Fruit fly (Drosophila melanogaster) whole organism, embryonic: ENCODE measurements around the gene Svil.

Source experiments
- Abd-B ChIP-seq: fragments of 200-800 bp; sonication (Bioruptor generic); optimal IDR thresholded peaks from 2 replicates; lab custom pipeline; 2018; ENCODE audit warnings: missing biosample characterization, mild to moderate bottlenecking, missing genetic modification characterization, moderate library complexity
- Adf1 ChIP-seq: fragments of 200-800 bp; sonication (Bioruptor generic); IDR thresholded peaks from 2 replicates; pipeline ENCODE4 v1.3.6; 2022; ENCODE audit warnings: missing biosample characterization, missing genetic modification characterization
- Blimp-1 ChIP-seq: fragments of 200-800 bp; sonication (Bioruptor generic); optimal IDR thresholded peaks from 3 replicates; lab custom pipeline; 2018; ENCODE audit warnings: missing biosample characterization, missing genetic modification characterization, mild to moderate bottlenecking, moderate library complexity, missing genetic modification reagents
- C15 ChIP-seq: fragments of 200-800 bp; sonication (Bioruptor generic); IDR thresholded peaks from 3 replicates; pipeline ENCODE4 v1.3.6; 2022; ENCODE audit warnings: missing biosample characterization, missing genetic modification characterization
- CG10979 ChIP-seq: fragments of 200-800 bp; sonication (Bioruptor generic); optimal IDR thresholded peaks from 2 replicates; lab custom pipeline; 2018; ENCODE audit warnings: missing biosample characterization, mild to moderate bottlenecking, missing genetic modification characterization, moderate library complexity
- CG15696 ChIP-seq: fragments of 200-800 bp; sonication (Bioruptor generic); optimal IDR thresholded peaks from 2 replicates; lab custom pipeline; 2019; ENCODE audit warnings: missing biosample characterization, mild to moderate bottlenecking, missing genetic modification characterization, moderate library complexity
- CG16863 ChIP-seq: fragments of 200-800 bp; sonication (Bioruptor generic); optimal IDR thresholded peaks from 3 replicates; lab custom pipeline; 2016; ENCODE audit warnings: missing biosample characterization, missing genetic modification characterization
- CG17385 ChIP-seq: fragments of 200-800 bp; sonication (Bioruptor generic); optimal IDR thresholded peaks from 3 replicates; lab custom pipeline; 2018; ENCODE audit warnings: missing biosample characterization, mild to moderate bottlenecking, missing genetic modification characterization
- CG3065 ChIP-seq: fragments of 200-800 bp; sonication (Bioruptor generic); optimal IDR thresholded peaks from 2 replicates; lab custom pipeline; 2016; ENCODE audit warnings: missing biosample characterization, missing genetic modification characterization
- CG3281 ChIP-seq: fragments of 200-800 bp; sonication (Bioruptor generic); optimal IDR thresholded peaks from 3 replicates; lab custom pipeline; 2017; ENCODE audit warnings: missing biosample characterization, mild to moderate bottlenecking, missing genetic modification characterization
- CG33557 ChIP-seq: fragments of 200-800 bp; sonication (Bioruptor generic); optimal IDR thresholded peaks from 2 replicates; lab custom pipeline; 2019; ENCODE audit warnings: missing biosample characterization, mild to moderate bottlenecking, missing genetic modification characterization, moderate library complexity
- CG42726 ChIP-seq: fragments of 200-800 bp; sonication (Bioruptor generic); IDR thresholded peaks from 2 replicates; pipeline ENCODE4 v1.3.6; 2022; ENCODE audit warnings: missing biosample characterization, missing genetic modification characterization; ENCODE audit not compliant: partially characterized antibody
- CG4360 ChIP-seq: fragments of 200-800 bp; sonication (Bioruptor generic); IDR thresholded peaks from 2 replicates; pipeline ENCODE4 v1.3.6; 2022; ENCODE audit warnings: missing biosample characterization, missing genetic modification characterization
- CG5180 ChIP-seq: fragments of 200-800 bp; sonication (Bioruptor generic); optimal IDR thresholded peaks from 3 replicates; lab custom pipeline; 2017; ENCODE audit warnings: missing biosample characterization, missing genetic modification characterization, mild to moderate bottlenecking, moderate library complexity, missing genetic modification reagents
- CG6175 ChIP-seq: fragments of 200-800 bp; sonication (Bioruptor generic); IDR thresholded peaks from 3 replicates; pipeline ENCODE4 v1.3.6; 2022; ENCODE audit warnings: missing biosample characterization, missing genetic modification characterization
- CG7556 ChIP-seq: fragments of 200-800 bp; sonication (Bioruptor generic); optimal IDR thresholded peaks from 2 replicates; lab custom pipeline; 2017; ENCODE audit warnings: missing biosample characterization, mild to moderate bottlenecking, missing genetic modification characterization
- CG8290 ChIP-seq, 3 experiments: fragments of 200-800 bp; sonication (Bioruptor generic); optimal IDR thresholded peaks; 2 replicates each; lab custom pipeline; 2016 to 2019; ENCODE audit warnings: missing biosample characterization in 3 of 3, missing genetic modification characterization in 3 of 3, mild to moderate bottlenecking in 2 of 3, moderate library complexity in 1 of 3
- CG9609 ChIP-seq: fragments of 200-800 bp; sonication (Bioruptor generic); optimal IDR thresholded peaks from 3 replicates; lab custom pipeline; 2016; ENCODE audit warnings: missing biosample characterization, missing genetic modification characterization
- CoRest ChIP-seq: fragments of 200-800 bp; sonication (Bioruptor generic); optimal IDR thresholded peaks from 3 replicates; lab custom pipeline; 2018; ENCODE audit warnings: missing biosample characterization, mild to moderate bottlenecking, missing genetic modification characterization, moderate library complexity
- GATAe ChIP-seq: fragments of 200-800 bp; sonication (Bioruptor generic); conservative IDR thresholded peaks from 2 replicates; pipeline ENCODE4 v1.3.6; 2022; ENCODE audit warnings: missing biosample characterization, missing genetic modification characterization
- HmgD ChIP-seq: fragments of 200-800 bp; sonication (Bioruptor generic); optimal IDR thresholded peaks from 3 replicates; lab custom pipeline; 2016; ENCODE audit warnings: missing biosample characterization, missing genetic modification characterization
- HmgZ ChIP-seq: fragments of 200-800 bp; sonication (Bioruptor generic); optimal IDR thresholded peaks from 2 replicates; lab custom pipeline; 2018; ENCODE audit warnings: missing biosample characterization, mild to moderate bottlenecking, missing genetic modification characterization
- Hr3 ChIP-seq: fragments of 200-800 bp; sonication (Bioruptor generic); optimal IDR thresholded peaks from 3 replicates; lab custom pipeline; 2016; ENCODE audit warnings: missing biosample characterization, missing genetic modification characterization
- Kr ChIP-seq: fragments of 200-800 bp; sonication (Bioruptor generic); optimal IDR thresholded peaks from 2 replicates; lab custom pipeline; 2017; ENCODE audit warnings: missing biosample characterization, mild to moderate bottlenecking, missing genetic modification characterization
- Lpt ChIP-seq: fragments of >200 bp; optimal IDR thresholded peaks from 2 replicates; lab custom pipeline; 2018; ENCODE audit warnings: missing biosample characterization, missing genetic modification characterization
- Mrtf ChIP-seq: fragments of 200-800 bp; sonication (Bioruptor generic); IDR thresholded peaks from 3 replicates; pipeline ENCODE4 v1.3.6; 2022; ENCODE audit warnings: missing biosample characterization, missing genetic modification characterization
- NC2α ChIP-seq: fragments of 200-800 bp; sonication (Bioruptor generic); optimal IDR thresholded peaks from 2 replicates; lab custom pipeline; 2016; ENCODE audit warnings: missing biosample characterization, missing genetic modification characterization
- Opbp ChIP-seq: fragments of 200-800 bp; sonication (Bioruptor generic); IDR thresholded peaks from 3 replicates; pipeline ENCODE4 v1.3.6; 2022; ENCODE audit warnings: missing biosample characterization, missing genetic modification characterization; ENCODE audit not compliant: partially characterized antibody
- Tbp ChIP-seq: fragments of >200 bp; optimal IDR thresholded peaks from 2 replicates; lab custom pipeline; 2018; ENCODE audit warnings: missing biosample characterization, missing genetic modification characterization
- ash1 ChIP-seq: fragments of 200-800 bp; sonication (Bioruptor generic); optimal IDR thresholded peaks from 2 replicates; lab custom pipeline; 2018; ENCODE audit warnings: missing biosample characterization, mild to moderate bottlenecking, missing genetic modification characterization
- bigmax ChIP-seq: fragments of 200-800 bp; sonication (Bioruptor generic); optimal IDR thresholded peaks from 2 replicates; lab custom pipeline; 2018; ENCODE audit warnings: missing biosample characterization, mild to moderate bottlenecking, missing genetic modification characterization
- bowl ChIP-seq: fragments of 200-800 bp; sonication (Bioruptor generic); IDR thresholded peaks from 2 replicates; pipeline ENCODE4 v1.3.6; 2022; ENCODE audit warnings: missing biosample characterization, missing genetic modification characterization
- br ChIP-seq: fragments of >200 bp; optimal IDR thresholded peaks from 2 replicates; lab custom pipeline; 2017
- chif ChIP-seq, 2 experiments: fragments of 200-800 bp; sonication (Bioruptor generic); optimal IDR thresholded peaks; 3 replicates each; lab custom pipeline; 2016; ENCODE audit warnings: missing biosample characterization in 2 of 2, missing genetic modification characterization in 2 of 2
- crol ChIP-seq: fragments of 200-800 bp; sonication (Bioruptor generic); IDR thresholded peaks from 2 replicates; pipeline ENCODE4 v1.3.6; 2022; ENCODE audit warnings: missing biosample characterization, missing genetic modification characterization
- crp ChIP-seq, 2 experiments: fragments of 200-800 bp; sonication (Bioruptor generic); optimal IDR thresholded peaks; 2 replicates in 1 of 2; 3 replicates in 1 of 2; lab custom pipeline; 2017; ENCODE audit warnings: missing biosample characterization in 2 of 2, missing genetic modification characterization in 2 of 2, mild to moderate bottlenecking in 1 of 2, moderate library complexity in 1 of 2
- dmrt99B ChIP-seq: fragments of 200-800 bp; sonication (Bioruptor generic); optimal IDR thresholded peaks from 2 replicates; lab custom pipeline; 2018; ENCODE audit warnings: missing biosample characterization, mild to moderate bottlenecking, missing genetic modification characterization, moderate library complexity
- gem ChIP-seq: fragments of 200-800 bp; sonication (Bioruptor generic); optimal IDR thresholded peaks from 2 replicates; lab custom pipeline; 2019; ENCODE audit warnings: missing biosample characterization, mild to moderate bottlenecking, missing genetic modification characterization, moderate library complexity
- ind ChIP-seq: fragments of 200-800 bp; sonication (Bioruptor generic); optimal IDR thresholded peaks from 3 replicates; lab custom pipeline; 2016; ENCODE audit warnings: missing biosample characterization, missing genetic modification characterization
- ken ChIP-seq: fragments of 200-800 bp; sonication (Bioruptor generic); IDR thresholded peaks from 3 replicates; pipeline ENCODE4 v1.3.6; 2022; ENCODE audit warnings: missing biosample characterization, missing genetic modification characterization
- lilli ChIP-seq: fragments of 200-800 bp; sonication (Bioruptor generic); optimal IDR thresholded peaks from 3 replicates; lab custom pipeline; 2016; ENCODE audit warnings: missing biosample characterization, missing genetic modification characterization
- org-1 ChIP-seq: fragments of 200-800 bp; sonication (Bioruptor generic); optimal IDR thresholded peaks from 2 replicates; lab custom pipeline; 2017; ENCODE audit warnings: missing biosample characterization, missing genetic modification characterization
- prd ChIP-seq, 3 experiments: fragments of >200 bp in 2 of 3; fragments of 200-800 bp in 1 of 3; sonication (Bioruptor generic) in 1 of 3; optimal IDR thresholded peaks in 2 of 3; IDR thresholded peaks in 1 of 3; 2 replicates in 2 of 3; 3 replicates in 1 of 3; pipeline versions ENCODE4 v1.3.6 to Lab custom; 2017 to 2022; ENCODE audit warnings: missing biosample characterization in 1 of 3, missing genetic modification characterization in 1 of 3
- sd ChIP-seq: fragments of 200-800 bp; sonication (Bioruptor generic); optimal IDR thresholded peaks from 3 replicates; lab custom pipeline; 2018; ENCODE audit warnings: missing biosample characterization, mild to moderate bottlenecking, missing genetic modification characterization, moderate library complexity
- sqz ChIP-seq: fragments of 200-800 bp; sonication (Bioruptor generic); optimal IDR thresholded peaks from 3 replicates; lab custom pipeline; 2018; ENCODE audit warnings: missing biosample characterization, mild to moderate bottlenecking, missing genetic modification characterization
- tx ChIP-seq: fragments of 200-800 bp; sonication (Bioruptor generic); optimal IDR thresholded peaks from 2 replicates; lab custom pipeline; 2016; ENCODE audit warnings: missing biosample characterization, missing genetic modification characterization
- zen2 ChIP-seq: fragments of 200-800 bp; sonication (Bioruptor generic); IDR thresholded peaks from 3 replicates; pipeline ENCODE4 v1.3.6; 2022; ENCODE audit warnings: missing biosample characterization, missing genetic modification characterization; ENCODE audit not compliant: partially characterized antibody
- zfh2 ChIP-seq: fragments of 200-800 bp; sonication (Bioruptor generic); optimal IDR thresholded peaks from 2 replicates; lab custom pipeline; 2016; ENCODE audit warnings: missing biosample characterization, missing genetic modification characterization

The Svil gene

dm6 chr3L:2531386-2532176 lies 154.1 kb downstream of the Svil start (continued):
- TF ChIP-seq crol (GFP tag; lab: Robert Waterston, UW) (no peak), tx (GFP tag; lab: Kevin White, UChicago) (peak; percentile 11), Opbp (GFP tag; lab: Robert Waterston, UW) (peak; percentile 37; the same call in 1 of the 3 replicates), prd (optimal IDR thresholded peaks at IDR 0.05; lab: Kevin White, UChicago) (no peak), prd (GFP tag; IDR thresholded peaks at IDR 0.05; lab: Robert Waterston, UW) (peak; percentile 78), gem (tag; lab: Kevin White, UChicago) (peak; percentile 58), bigmax (GFP tag; lab: Kevin White, UChicago) (no peak), ind (GFP tag; lab: Kevin White, UChicago) (peak; percentile 72), C15 (GFP tag; lab: Robert Waterston, UW) (peak; percentile 58; the same call in 1 of the 3 replicates), zen2 (GFP tag; lab: Robert Waterston, UW) (no peak), CG3281 (peak; percentile 72), CG33557 (peak; percentile 88), HmgZ (tag; lab: Kevin White, UChicago) (peak; percentile 80), CoRest (tag; lab: Kevin White, UChicago) (peak; percentile 60), CG5180 (GFP tag; lab: Kevin White, UChicago) (peak; percentile 51), Kr (GFP tag; lab: Kevin White, UChicago) (peak; percentile 89), bowl (peak; percentile 56; the same call in 1 of the 2 replicates), sd (no peak), Hr3 (peak; percentile 35), ash1 (GFP tag; lab: Kevin White, UChicago) (no peak), chif (GFP tag; optimal IDR thresholded peaks at IDR 0.05; lab: Kevin White, UChicago) (peak; percentile 29 to 70), Lpt (GFP tag; lab: Kevin White, UChicago) (no peak), CG42726 (peak; percentile 80), zfh2 (GFP tag; lab: Kevin White, UChicago) (peak; percentile 37), Tbp (GFP tag; lab: Kevin White, UChicago) (no peak), org-1 (GFP tag; lab: Kevin White, UChicago) (peak; percentile 34), Abd-B (GFP tag; lab: Kevin White, UChicago) (peak; percentile 44), CG10979 (tag; lab: Kevin White, UChicago) (peak; percentile 63), Adf1 (peak; percentile 10), CG4360 (GFP tag; lab: Robert Waterston, UW) (no peak; the same call in 1 of the 2 replicates), CG6175 (peak; percentile 54; the same call in 1 of the 3 replicates), NC2α (no peak), CG16863 (GFP tag; lab: Kevin White, UChicago) (no peak), ken (GFP tag; lab: Robert Waterston, UW) (peak; percentile 77), crp (GFP tag; optimal IDR thresholded peaks at IDR 0.05; lab: Kevin White, UChicago) (peak in 1 of 2 experiments; percentile 31), CG3065 (peak; percentile 68), CG9609 (GFP tag; lab: Kevin White, UChicago) (peak; percentile 56), br (lab: Kevin White, UChicago) (no peak), sqz (peak; percentile 66), HmgD (GFP tag; lab: Kevin White, UChicago) (peak; percentile 88), GATAe (GFP tag; lab: Robert Waterston, UW) (no peak), CG17385 (GFP tag; lab: Kevin White, UChicago) (peak; percentile 68), CG15696 (tag; lab: Kevin White, UChicago) (peak; percentile 73), Mrtf (GFP tag; lab: Robert Waterston, UW) (peak; percentile 77), dmrt99B (peak; percentile 61), lilli (GFP tag; lab: Kevin White, UChicago) (peak; percentile 75), CG8290 (GFP tag; optimal IDR thresholded peaks at IDR 0.05; lab: Kevin White, UChicago) (peak; percentile 84), CG8290 (tag; optimal IDR thresholded peaks at IDR 0.05; lab: Kevin White, UChicago) (peak; percentile 67 to 91), Blimp-1 (GFP tag; lab: Kevin White, UChicago) (peak; percentile 81), CG7556 (GFP tag; lab: Kevin White, UChicago) (peak; percentile 39)
